Worm (Caenorhabditis elegans) whole organism, young adult: Measurements from ENCODE around the gene F14H3.4.

Experiments used
- B0336.3 ChIP-seq: fragments of 200-800 bp; sonication (Bioruptor generic); IDR thresholded peaks from 2 replicates; pipeline ENCODE4 v1.3.6; 2022; ENCODE audit warnings: missing genetic modification characterization, missing compliant biosample characterization
- D2030.7 ChIP-seq: fragments of 200-800 bp; sonication (Bioruptor generic); IDR thresholded peaks from 2 replicates; pipeline ENCODE4 v1.3.6; 2022; ENCODE audit warnings: missing genetic modification reagents, missing genetic modification characterization, missing compliant biosample characterization
- F33H1.4 ChIP-seq: fragments of 200-800 bp; sonication (Bioruptor generic); IDR thresholded peaks from 2 replicates; pipeline ENCODE4 v1.3.6; 2022; ENCODE audit warnings: missing genetic modification reagents, missing genetic modification characterization, missing compliant biosample characterization
- F39B2.1 ChIP-seq: fragments of 200-800 bp; sonication (Bioruptor generic); IDR thresholded peaks from 2 replicates; pipeline ENCODE4 v1.3.6; 2022; ENCODE audit warnings: missing genetic modification reagents, missing genetic modification characterization, missing compliant biosample characterization
- F49E8.2 ChIP-seq: sonication (generic microtip); optimal IDR thresholded peaks from 3 replicates; lab custom pipeline; 2017; ENCODE audit warnings: missing genetic modification characterization, mild to moderate bottlenecking, missing compliant biosample characterization, antibody characterized with exemption, moderate library complexity; ENCODE audit not compliant: insufficient read depth
- K11D2.4 ChIP-seq: fragments of 200-800 bp; sonication (Bioruptor generic); IDR thresholded peaks from 2 replicates; pipeline ENCODE4 v1.3.6; 2022; ENCODE audit warnings: missing genetic modification reagents, missing genetic modification characterization, missing compliant biosample characterization
- Y53G8AR.9 ChIP-seq: fragments of 200-800 bp; sonication (Bioruptor generic); conservative IDR thresholded peaks from 2 replicates; pipeline ENCODE4 v1.3.6; 2022; ENCODE audit warnings: missing genetic modification reagents, missing genetic modification characterization, missing compliant biosample characterization
- Y67H2A.10 ChIP-seq: fragments of 200-800 bp; sonication (Bioruptor generic); conservative IDR thresholded peaks from 2 replicates; pipeline ENCODE4 v1.3.6; 2022; ENCODE audit warnings: missing genetic modification reagents, missing genetic modification characterization, missing compliant biosample characterization
- ama-1 ChIP-seq, 3 experiments: fragments of 150-350 bp in 1 of 3; sonication (generic microtip) in 2 of 3; optimal IDR thresholded peaks; 2 replicates each; lab custom pipeline; 2014 to 2018; ENCODE audit warnings: missing biosample characterization in 2 of 3, missing genetic modification characterization in 2 of 3, missing genetic modification reagents in 2 of 3
- aptf-2 ChIP-seq: fragments of 200-800 bp; sonication (Bioruptor generic); conservative IDR thresholded peaks from 2 replicates; pipeline ENCODE4 v1.3.6; 2022; ENCODE audit warnings: missing genetic modification reagents, missing genetic modification characterization, missing compliant biosample characterization
- aptf-3 ChIP-seq: fragments of 200-800 bp; sonication (Bioruptor generic); IDR thresholded peaks from 2 replicates; pipeline ENCODE4 v1.3.6; 2022; ENCODE audit warnings: missing genetic modification characterization, missing compliant biosample characterization
- attf-6 ChIP-seq: fragments of 200-800 bp; sonication (Bioruptor generic); IDR thresholded peaks from 2 replicates; pipeline ENCODE4 v1.3.6; 2022; ENCODE audit warnings: missing genetic modification reagents, missing genetic modification characterization, missing compliant biosample characterization
- cebp-2 ChIP-seq: fragments of 200-800 bp; sonication (Bioruptor generic); IDR thresholded peaks from 2 replicates; pipeline ENCODE4 v1.3.6; 2022; ENCODE audit warnings: missing genetic modification characterization, missing compliant biosample characterization
- ceh-58 ChIP-seq: fragments of 200-800 bp; sonication (Bioruptor generic); IDR thresholded peaks from 2 replicates; pipeline ENCODE4 v1.3.6; 2022; ENCODE audit warnings: missing genetic modification characterization, missing compliant biosample characterization
- ceh-79 ChIP-seq: sonication (generic microtip); optimal IDR thresholded peaks from 2 replicates; lab custom pipeline; 2017; ENCODE audit warnings: mild to moderate bottlenecking, missing genetic modification characterization, missing compliant biosample characterization
- dox-1 ChIP-seq: fragments of 200-800 bp; sonication (Bioruptor generic); IDR thresholded peaks from 2 replicates; pipeline ENCODE4 v1.3.6; 2022; ENCODE audit warnings: missing genetic modification reagents, missing genetic modification characterization, missing compliant biosample characterization
- egl-44 ChIP-seq: fragments of 200-800 bp; sonication (Bioruptor generic); IDR thresholded peaks from 2 replicates; pipeline ENCODE4 v1.3.6; 2022; ENCODE audit warnings: missing genetic modification reagents, missing genetic modification characterization, missing compliant biosample characterization
- ekl-4 ChIP-seq: fragments of 200-800 bp; sonication (Bioruptor generic); IDR thresholded peaks from 2 replicates; pipeline ENCODE4 v1.3.6; 2022; ENCODE audit warnings: missing genetic modification reagents, missing genetic modification characterization, missing compliant biosample characterization
- him-1 ChIP-seq: sonication (generic microtip); optimal IDR thresholded peaks from 2 replicates; lab custom pipeline; 2016; ENCODE audit warnings: missing genotype, missing genetic modification reagents, missing genetic modification characterization, missing compliant biosample characterization
- hlh-26 ChIP-seq: fragments of 200-800 bp; sonication (Bioruptor generic); conservative IDR thresholded peaks from 2 replicates; pipeline ENCODE4 v1.3.6; 2022; ENCODE audit warnings: missing genetic modification reagents, missing genetic modification characterization, missing compliant biosample characterization
- lag-1 ChIP-seq: fragments of 200-800 bp; sonication (Bioruptor generic); IDR thresholded peaks from 2 replicates; pipeline ENCODE4 v1.3.6; 2022; ENCODE audit warnings: missing genetic modification reagents, missing genetic modification characterization, missing compliant biosample characterization
- lir-1 ChIP-seq: fragments of 200-800 bp; sonication (Bioruptor generic); conservative IDR thresholded peaks from 2 replicates; pipeline ENCODE4 v1.3.6; 2022; ENCODE audit warnings: missing genetic modification reagents, missing genetic modification characterization, missing compliant biosample characterization
- lsl-1 ChIP-seq: fragments of 200-800 bp; sonication (Bioruptor generic); optimal IDR thresholded peaks from 2 replicates; lab custom pipeline; 2018; ENCODE audit warnings: mild to moderate bottlenecking, missing genetic modification characterization, moderate library complexity, missing compliant biosample characterization
- madf-6 ChIP-seq: fragments of 200-800 bp; sonication (Bioruptor generic); IDR thresholded peaks from 2 replicates; pipeline ENCODE4 v1.3.6; 2022; ENCODE audit warnings: missing genetic modification reagents, missing genetic modification characterization, missing compliant biosample characterization
- madf-8 ChIP-seq: fragments of 200-800 bp; sonication (Bioruptor generic); conservative IDR thresholded peaks from 2 replicates; pipeline ENCODE4 v1.3.6; 2022; ENCODE audit warnings: missing genetic modification reagents, missing genetic modification characterization, missing compliant biosample characterization
- nhr-179 ChIP-seq: sonication (generic microtip); optimal IDR thresholded peaks from 2 replicates; lab custom pipeline; 2016; ENCODE audit warnings: mild to moderate bottlenecking, missing genetic modification characterization, missing compliant biosample characterization
- repo-1 ChIP-seq: sonication (generic microtip); optimal IDR thresholded peaks from 2 replicates; lab custom pipeline; 2017; ENCODE audit warnings: mild to moderate bottlenecking, missing genetic modification characterization, missing compliant biosample characterization
- snpc-3.4 ChIP-seq: sonication (generic microtip); optimal IDR thresholded peaks from 2 replicates; lab custom pipeline; 2017; ENCODE audit warnings: missing genetic modification characterization, mild to moderate bottlenecking, missing compliant biosample characterization, antibody characterized with exemption, moderate library complexity, missing genotype, missing genetic modification reagents
- snpc-4 ChIP-seq, 5 experiments: fragments of 150-350 bp in 1 of 5; sonication (generic microtip) in 4 of 5; optimal IDR thresholded peaks; 2 replicates each; lab custom pipeline; 2014 to 2018; ENCODE audit warnings: missing genetic modification characterization in 5 of 5, missing biosample characterization in 3 of 5, antibody characterized with exemption in 2 of 5, mild to moderate bottlenecking in 2 of 5, missing compliant biosample characterization in 2 of 5, missing genotype in 2 of 5, moderate library complexity in 2 of 5, missing genetic modification reagents in 1 of 5
- xnd-1 ChIP-seq: sonication (generic microtip); optimal IDR thresholded peaks from 2 replicates; lab custom pipeline; 2016; ENCODE audit warnings: missing genotype, missing genetic modification reagents, missing genetic modification characterization, missing compliant biosample characterization
- zfh-2 ChIP-seq: fragments of 200-800 bp; sonication (Bioruptor generic); conservative IDR thresholded peaks from 2 replicates; pipeline ENCODE4 v1.3.6; 2022; ENCODE audit warnings: missing genetic modification reagents, missing genetic modification characterization, missing compliant biosample characterization
- ztf-22 ChIP-seq: fragments of 200-800 bp; sonication (Bioruptor generic); optimal IDR thresholded peaks from 2 replicates; lab custom pipeline; 2018; ENCODE audit warnings: mild to moderate bottlenecking, missing genetic modification characterization, moderate library complexity, missing compliant biosample characterization
- ztf-6 ChIP-seq: fragments of 200-800 bp; sonication (Bioruptor generic); IDR thresholded peaks from 2 replicates; pipeline ENCODE4 v1.3.6; 2022; ENCODE audit warnings: missing genetic modification reagents, missing genetic modification characterization, missing compliant biosample characterization

The F14H3.4 gene

DNA sequence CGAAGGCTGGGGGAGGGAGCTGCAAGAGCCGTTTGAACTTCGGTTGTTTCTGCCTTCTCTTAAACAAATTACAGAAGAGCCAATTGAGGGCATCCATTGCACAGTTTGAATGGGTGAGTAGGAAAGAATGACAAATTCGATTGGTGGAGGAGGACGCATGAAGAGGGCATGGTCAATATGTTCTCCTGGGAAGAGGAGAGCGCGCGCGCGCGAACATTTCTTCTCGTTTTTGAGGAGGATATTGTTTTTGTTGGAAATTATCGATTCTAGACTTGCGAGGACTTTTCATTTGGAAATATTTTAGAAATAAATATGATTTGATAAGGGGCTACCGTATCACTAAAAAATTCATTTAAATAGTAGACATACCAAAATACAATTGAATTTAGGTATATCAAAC lies 23.3 kb downstream of the F14H3.4 start, which contains the start of gene T10C6.7 (continued):
- TF ChIP-seq attf-6 (GFP tag; lab: Robert Waterston, UW) (no peak), madf-6 (GFP tag; lab: Robert Waterston, UW) (peak; percentile 87), nhr-179 (tag; lab: Kevin White, UChicago) (no peak), aptf-3 (GFP tag; lab: Robert Waterston, UW) (peak; percentile 98), lag-1 (GFP tag; lab: Robert Waterston, UW) (no peak), D2030.7 (peak; percentile 18; the same call in 1 of the 2 replicates), hlh-26 (no peak), aptf-2 (GFP tag; lab: Robert Waterston, UW) (peak; percentile 100), egl-44 (no peak), Y67H2A.10 (GFP tag; lab: Robert Waterston, UW) (no peak), ceh-79 (tag; lab: Kevin White, UChicago) (no peak), lir-1 (0 out of 2 replicates have a peak, but pooled peaks have one; percentile 10), repo-1 (tag; lab: Kevin White, UChicago) (no peak), K11D2.4 (GFP tag; lab: Robert Waterston, UW) (no peak)

DNA sequence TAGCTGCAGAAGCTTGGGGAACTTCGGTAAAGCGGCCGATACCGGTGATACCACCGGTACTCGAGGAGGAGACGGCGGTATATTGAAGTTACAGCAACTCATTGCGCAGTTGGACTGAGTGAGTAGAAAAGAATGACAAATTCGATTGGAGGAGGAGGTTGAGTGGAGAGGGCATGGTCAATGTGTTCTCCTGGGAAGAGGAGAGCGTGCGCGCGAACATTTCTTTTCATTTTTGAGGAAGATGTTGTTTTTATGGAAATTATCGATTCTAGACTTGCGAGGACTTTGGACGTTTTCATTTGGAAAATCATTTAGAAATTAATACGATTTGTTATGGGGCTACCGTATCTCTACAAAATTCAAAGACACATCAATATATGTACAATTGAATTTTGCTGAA lies 25.6 kb downstream of the F14H3.4 start:
- TF ChIP-seq cebp-2 (GFP tag; lab: Robert Waterston, UW), result no peak
- peak; percentile 92 for TF ChIP-seq aptf-2 (GFP tag; lab: Robert Waterston, UW)

- TF ChIP-seq zfh-2 (GFP tag; lab: Robert Waterston, UW), result peak; percentile 51
- TF ChIP-seq him-1 (tag; lab: Kevin White, UChicago), result no peak
Measured at ce11 chrV:16024917-16025316, 30.0 kb downstream of the F14H3.4 start.

DNA sequence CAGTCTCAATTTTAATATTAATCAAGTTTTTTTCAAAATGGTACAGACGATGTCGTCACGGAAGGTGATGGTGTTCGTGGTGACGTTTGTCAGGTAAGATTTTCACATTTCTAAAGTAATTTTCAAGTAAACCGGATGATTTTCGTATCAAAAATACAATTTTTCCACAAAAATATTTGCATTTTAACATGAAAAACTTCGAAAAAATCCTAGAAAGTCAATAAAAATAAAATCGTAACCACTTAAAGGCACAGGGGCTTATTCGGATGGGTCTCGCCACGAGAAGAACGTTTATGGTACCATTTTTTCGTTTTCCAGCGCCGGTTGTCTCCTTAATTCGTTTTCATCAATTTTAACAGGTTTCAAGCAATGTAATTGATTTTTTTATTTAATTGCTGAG lies 30.6 kb downstream of the F14H3.4 start, which contains the start of gene T10C6.6:
T10C6.6 (plus strand) TSS at position 27 of the 400 bp plus-strand sequence.
- TF ChIP-seq madf-8 (GFP tag; lab: Robert Waterston, UW) (peak; percentile 38; the same call in 1 of the 2 replicates), ceh-79 (tag; lab: Kevin White, UChicago) (peak; percentile 38), D2030.7 (peak; percentile 56), him-1 (tag; lab: Kevin White, UChicago) (peak; percentile 12), B0336.3 (GFP tag; lab: Robert Waterston, UW) (peak; percentile 24; the same call in 1 of the 2 replicates), F49E8.2 (tag; lab: Kevin White, UChicago) (peak; percentile 1), F33H1.4 (GFP tag; lab: Robert Waterston, UW) (peak; percentile 84), ekl-4 (GFP tag; lab: Robert Waterston, UW) (peak; percentile 54; the same call in 1 of the 2 replicates), aptf-3 (GFP tag; lab: Robert Waterston, UW) (no peak), ama-1 (optimal IDR thresholded peaks at IDR 0.05; lab: Kevin White, UChicago) (no peak), ama-1 (GFP tag; optimal IDR thresholded peaks at IDR 0.05; lab: Kevin White, UChicago) (no peak), madf-6 (GFP tag; lab: Robert Waterston, UW) (peak; percentile 81), snpc-4 (GFP tag; optimal IDR thresholded peaks at IDR 0.05; lab: Kevin White, UChicago) (no peak), snpc-4 (tag; optimal IDR thresholded peaks at IDR 0.05; lab: Kevin White, UChicago) (peak in 2 of 4 experiments; percentile 24 to 35), dox-1 (GFP tag; lab: Robert Waterston, UW) (no peak), Y53G8AR.9 (GFP tag; lab: Robert Waterston, UW) (no peak), ztf-6 (no peak), xnd-1 (tag; lab: Kevin White, UChicago) (peak; percentile 79), ceh-58 (GFP tag; lab: Robert Waterston, UW) (no peak), lsl-1 (peak; percentile 88)
- TF ChIP-seq, all 124 proteins: peak for 12

DNA sequence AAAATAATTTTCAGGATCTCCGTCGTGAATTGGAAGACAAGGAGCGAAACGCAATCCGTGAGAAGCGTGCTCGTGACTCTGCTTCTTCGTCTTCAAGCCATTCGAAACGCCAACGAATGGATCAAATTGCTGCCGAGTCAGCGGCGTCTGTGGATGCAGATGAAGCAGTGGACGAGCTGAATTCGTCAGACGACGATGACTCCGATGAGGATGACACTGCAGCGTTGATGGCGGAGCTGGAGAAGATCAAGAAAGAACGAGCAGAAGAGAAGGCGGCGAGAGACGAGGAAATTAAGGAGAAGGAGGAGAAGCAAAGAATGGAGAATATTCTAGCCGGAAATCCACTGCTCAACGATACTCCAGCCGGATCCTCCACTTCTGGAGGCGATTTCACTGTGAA lies 31.3 kb downstream of the F14H3.4 start:
- TF ChIP-seq F39B2.1 (no peak), ztf-22 (GFP tag; lab: Kevin White, UChicago) (no peak), zfh-2 (GFP tag; lab: Robert Waterston, UW) (peak; percentile 79), snpc-4 (GFP tag; optimal IDR thresholded peaks at IDR 0.05; lab: Kevin White, UChicago) (no peak), snpc-4 (tag; optimal IDR thresholded peaks at IDR 0.05; lab: Kevin White, UChicago) (no peak), snpc-3.4 (no peak)
